Worm (Caenorhabditis elegans) whole organism, early embryonic: ENCODE data around the gene K06A1.2.

Experiments used
- B0310.2 ChIP-seq: sonication (generic microtip); optimal IDR thresholded peaks from 2 replicates; lab custom pipeline; 2016; ENCODE audit warnings: mild to moderate bottlenecking, missing genetic modification characterization, missing compliant biosample characterization
- F13C5.2 ChIP-seq: sonication (generic microtip); optimal IDR thresholded peaks from 2 replicates; lab custom pipeline; 2017; ENCODE audit warnings: mild to moderate bottlenecking, missing genetic modification characterization, inconsistent platforms, missing compliant biosample characterization
- aly-1 ChIP-seq: sonication (generic microtip); optimal IDR thresholded peaks from 2 replicates; lab custom pipeline; 2016; ENCODE audit warnings: missing genetic modification characterization, missing compliant biosample characterization
- ama-1 ChIP-seq: fragments of 150-350 bp; optimal IDR thresholded peaks from 2 replicates; lab custom pipeline; 2014
- ceh-13 ChIP-seq: fragments of 200-800 bp; sonication (Bioruptor generic); optimal IDR thresholded peaks from 2 replicates; lab custom pipeline; 2018; ENCODE audit warnings: mild to moderate bottlenecking, missing genetic modification characterization, missing compliant biosample characterization
- ceh-36 ChIP-seq: sonication (generic microtip); optimal IDR thresholded peaks from 2 replicates; lab custom pipeline; 2016; ENCODE audit warnings: missing genetic modification characterization, inconsistent platforms, missing compliant biosample characterization
- ets-7 ChIP-seq: sonication (generic microtip); optimal IDR thresholded peaks from 2 replicates; lab custom pipeline; 2016; ENCODE audit warnings: missing genotype, missing genetic modification characterization, missing compliant biosample characterization
- flt-1 ChIP-seq: fragments of 200-800 bp; sonication (Bioruptor generic); IDR thresholded peaks from 2 replicates; pipeline ENCODE4 v1.3.6; 2022; ENCODE audit warnings: missing genetic modification characterization, missing compliant biosample characterization
- hmbx-1 ChIP-seq: sonication (generic microtip); optimal IDR thresholded peaks from 2 replicates; lab custom pipeline; 2016; ENCODE audit warnings: mild to moderate bottlenecking, missing genetic modification characterization, missing compliant biosample characterization
- hmg-4 ChIP-seq: fragments of 200-800 bp; sonication (Bioruptor generic); optimal IDR thresholded peaks from 2 replicates; lab custom pipeline; 2018; ENCODE audit warnings: mild to moderate bottlenecking, missing genetic modification characterization, missing compliant biosample characterization
- hnd-1 ChIP-seq: sonication (generic microtip); optimal IDR thresholded peaks from 2 replicates; lab custom pipeline; 2016; ENCODE audit warnings: missing genetic modification characterization, missing compliant biosample characterization
- pes-1 ChIP-seq: fragments of 200-800 bp; sonication (Bioruptor generic); IDR thresholded peaks from 2 replicates; pipeline ENCODE4 v1.3.6; 2022; ENCODE audit warnings: missing genetic modification reagents, missing genetic modification characterization, missing compliant biosample characterization
- scrt-1 ChIP-seq: fragments of 200-800 bp; sonication (Bioruptor generic); IDR thresholded peaks from 2 replicates; pipeline ENCODE4 v1.3.6; 2022; ENCODE audit warnings: missing genetic modification characterization, missing compliant biosample characterization
- sea-1 ChIP-seq: fragments of 200-800 bp; sonication (Bioruptor generic); conservative IDR thresholded peaks from 2 replicates; pipeline ENCODE4 v1.3.6; 2022; ENCODE audit warnings: missing genetic modification characterization, missing compliant biosample characterization
- tbx-11 ChIP-seq: fragments of 200-800 bp; sonication (Bioruptor generic); IDR thresholded peaks from 2 replicates; pipeline ENCODE4 v1.3.6; 2022; ENCODE audit warnings: missing genetic modification characterization, missing compliant biosample characterization
- tbx-37 ChIP-seq: fragments of 200-800 bp; sonication (Bioruptor generic); conservative IDR thresholded peaks from 2 replicates; pipeline ENCODE4 v1.3.6; 2022; ENCODE audit warnings: missing genetic modification reagents, missing genetic modification characterization, missing compliant biosample characterization
- tra-4 ChIP-seq: sonication (generic microtip); optimal IDR thresholded peaks from 2 replicates; lab custom pipeline; 2017; ENCODE audit warnings: missing genetic modification characterization, missing compliant biosample characterization

K06A1.2 gene

ce11 chrII:6486344-6486743 is 42.5 kb downstream of the K06A1.2 start:
- TF ChIP-seq F13C5.2 (tag; lab: Kevin White, UChicago) (no peak), ceh-13 (no peak), tra-4 (tag; lab: Kevin White, UChicago) (no peak), ama-1 (lab: Kevin White, UChicago) (no peak), flt-1 (GFP tag; lab: Robert Waterston, UW) (no peak), tbx-37 (no peak), hnd-1 (tag; lab: Kevin White, UChicago) (no peak), hmg-4 (GFP tag; lab: Kevin White, UChicago) (no peak)

- no peak for TF ChIP-seq ceh-13
- no peak for TF ChIP-seq tbx-11 (GFP tag; lab: Robert Waterston, UW)
- TF ChIP-seq sea-1 (GFP tag; lab: Robert Waterston, UW): no peak
- TF ChIP-seq tra-4 (tag; lab: Kevin White, UChicago): no peak
- no peak for TF ChIP-seq pes-1 (GFP tag; lab: Robert Waterston, UW)
- no peak for TF ChIP-seq ets-7 (tag; lab: Kevin White, UChicago)
- TF ChIP-seq flt-1 (GFP tag; lab: Robert Waterston, UW): no peak
- no peak for TF ChIP-seq B0310.2 (tag; lab: Kevin White, UChicago)
- no peak for TF ChIP-seq tbx-37
- TF ChIP-seq scrt-1 (GFP tag; lab: Robert Waterston, UW): no peak
- no peak for TF ChIP-seq hnd-1 (tag; lab: Kevin White, UChicago)
- no peak for TF ChIP-seq hmg-4 (GFP tag; lab: Kevin White, UChicago)
- no peak for TF ChIP-seq ama-1 (lab: Kevin White, UChicago)
- no peak for TF ChIP-seq hmbx-1
- no peak for TF ChIP-seq aly-1 (tag; lab: Kevin White, UChicago)
- TF ChIP-seq F13C5.2 (tag; lab: Kevin White, UChicago): no peak
- TF ChIP-seq ceh-36 (tag; lab: Kevin White, UChicago): no peak
Measured at ce11 chrII:6489711-6490184, 45.9 kb downstream of the K06A1.2 start, which contains the start of the genes snr-3 and rsp-5. Gene snr-3 (minus strand): TSS chrII:6489761. Gene rsp-5 (plus strand): TSS chrII:6490165.

DNA sequence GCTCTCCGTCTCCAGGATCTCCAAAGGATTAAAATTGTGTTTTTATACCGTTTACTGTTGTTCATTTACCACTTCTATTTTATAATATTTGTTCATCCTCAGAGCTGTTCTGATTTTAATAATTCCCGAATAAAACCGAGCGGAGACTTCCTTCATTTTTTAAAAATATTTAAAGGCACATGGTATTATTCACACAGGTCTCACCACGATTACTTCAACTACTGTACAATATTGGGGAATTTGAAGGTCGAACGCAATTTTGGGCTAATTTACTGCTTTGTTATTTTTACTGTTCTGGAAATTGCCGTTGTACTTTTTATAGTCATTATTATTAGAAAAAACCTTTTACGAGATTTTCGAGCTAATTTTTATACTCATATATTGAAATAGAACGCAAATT is 47.4 kb downstream of the K06A1.2 start:
- no peak for TF ChIP-seq hmg-4 (GFP tag; lab: Kevin White, UChicago)
- TF ChIP-seq aly-1 (tag; lab: Kevin White, UChicago): no peak
- no peak for TF ChIP-seq hnd-1 (tag; lab: Kevin White, UChicago)
- TF ChIP-seq tbx-37: no peak
- no peak for TF ChIP-seq F13C5.2 (tag; lab: Kevin White, UChicago)
- TF ChIP-seq ceh-36 (tag; lab: Kevin White, UChicago): no peak
- TF ChIP-seq B0310.2 (tag; lab: Kevin White, UChicago): no peak
- no peak for TF ChIP-seq pes-1 (GFP tag; lab: Robert Waterston, UW)
- TF ChIP-seq ets-7 (tag; lab: Kevin White, UChicago): no peak
- no peak for TF ChIP-seq tra-4 (tag; lab: Kevin White, UChicago)
- TF ChIP-seq sea-1 (GFP tag; lab: Robert Waterston, UW): no peak
- no peak for TF ChIP-seq scrt-1 (GFP tag; lab: Robert Waterston, UW)
- no peak for TF ChIP-seq ama-1 (lab: Kevin White, UChicago)
- no peak for TF ChIP-seq hmbx-1
- TF ChIP-seq tbx-11 (GFP tag; lab: Robert Waterston, UW): no peak
- no peak for TF ChIP-seq flt-1 (GFP tag; lab: Robert Waterston, UW)

ce11 chrII:6491817-6492452 is 48.1 kb downstream of the K06A1.2 start, which contains the start of the genes T28D9.11 and T28D9.1:
Gene T28D9.11 (minus strand): TSS chrII:6491993.
Gene T28D9.1 (plus strand): TSS chrII:6492402.
- peak; percentile 33; the same call in 1 of the 2 replicates for TF ChIP-seq flt-1 (GFP tag; lab: Robert Waterston, UW)
- TF ChIP-seq ceh-36 (tag; lab: Kevin White, UChicago): no peak
- TF ChIP-seq ceh-13: no peak
- TF ChIP-seq ets-7 (tag; lab: Kevin White, UChicago): no peak
- peak; percentile 39; the same call in 1 of the 2 replicates for TF ChIP-seq tbx-37
- TF ChIP-seq B0310.2 (tag; lab: Kevin White, UChicago): peak; percentile 72
- peak; percentile 60; the same call in 1 of the 2 replicates for TF ChIP-seq pes-1 (GFP tag; lab: Robert Waterston, UW)
- no peak for TF ChIP-seq hnd-1 (tag; lab: Kevin White, UChicago)
- 0 out of 2 replicates have a peak, but pooled peaks have one; percentile 59 for TF ChIP-seq scrt-1 (GFP tag; lab: Robert Waterston, UW)
- peak; percentile 80 for TF ChIP-seq hmg-4 (GFP tag; lab: Kevin White, UChicago)
- no peak for TF ChIP-seq tbx-11 (GFP tag; lab: Robert Waterston, UW)
- TF ChIP-seq aly-1 (tag; lab: Kevin White, UChicago): peak; percentile 24
- TF ChIP-seq sea-1 (GFP tag; lab: Robert Waterston, UW): no peak
- TF ChIP-seq hmbx-1: no peak
- TF ChIP-seq tra-4 (tag; lab: Kevin White, UChicago): no peak
- no peak for TF ChIP-seq ama-1 (lab: Kevin White, UChicago)
- no peak for TF ChIP-seq F13C5.2 (tag; lab: Kevin White, UChicago)

- TF ChIP-seq ceh-36 (tag; lab: Kevin White, UChicago): no peak
- no peak for TF ChIP-seq ama-1 (lab: Kevin White, UChicago)
- TF ChIP-seq B0310.2 (tag; lab: Kevin White, UChicago): no peak
- no peak for TF ChIP-seq pes-1 (GFP tag; lab: Robert Waterston, UW)
- TF ChIP-seq ets-7 (tag; lab: Kevin White, UChicago): no peak
- no peak for TF ChIP-seq sea-1 (GFP tag; lab: Robert Waterston, UW)
- TF ChIP-seq F13C5.2 (tag; lab: Kevin White, UChicago): no peak
- TF ChIP-seq flt-1 (GFP tag; lab: Robert Waterston, UW): no peak
- no peak for TF ChIP-seq tra-4 (tag; lab: Kevin White, UChicago)
- no peak for TF ChIP-seq ceh-13
- TF ChIP-seq tbx-11 (GFP tag; lab: Robert Waterston, UW): no peak
- no peak for TF ChIP-seq tbx-37
Measured at ce11 chrII:6493139-6493538, 49.3 kb downstream of the K06A1.2 start.

ce11 chrII:6493709-6494326 is 50.0 kb downstream of the K06A1.2 start:
- no peak for TF ChIP-seq ets-7 (tag; lab: Kevin White, UChicago)
- TF ChIP-seq F13C5.2 (tag; lab: Kevin White, UChicago): peak; percentile 5
- no peak for TF ChIP-seq pes-1 (GFP tag; lab: Robert Waterston, UW)
- TF ChIP-seq tbx-11 (GFP tag; lab: Robert Waterston, UW): 0 out of 2 replicates have a peak, but pooled peaks have one; percentile 5
- TF ChIP-seq hmbx-1: no peak
- no peak for TF ChIP-seq scrt-1 (GFP tag; lab: Robert Waterston, UW)
